Worm (Caenorhabditis elegans): ENCODE data around the gene wago-5.

DNA sequence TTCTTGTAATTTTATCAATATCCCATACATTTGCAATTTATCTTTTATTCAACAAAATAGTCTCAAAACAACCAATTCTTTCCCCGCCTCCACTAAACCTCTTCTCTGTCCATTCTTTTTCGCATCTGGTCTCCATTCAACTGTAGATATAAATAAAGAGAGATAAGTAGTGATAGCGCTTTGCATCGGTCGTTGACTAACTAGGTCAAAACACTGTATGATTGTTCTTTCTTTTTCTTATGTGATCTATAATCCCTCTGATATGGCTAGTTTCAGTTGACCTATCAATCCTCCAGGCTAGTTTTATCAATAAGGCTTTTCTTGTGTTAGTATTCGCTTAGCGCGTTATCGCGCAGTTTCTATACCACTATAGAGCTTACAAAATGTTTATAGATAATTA lies 38.0 kb upstream of the wago-5 start:
- TF ChIP-seq pes-1 (GFP tag; IDR thresholded peaks at IDR 0.05) (no peak), tra-4 (tag; optimal IDR thresholded peaks at IDR 0.05) (no peak), hnd-1 (tag; optimal IDR thresholded peaks at IDR 0.05) (no peak)

Measured in whole organism, early embryonic.